Worm (Caenorhabditis elegans) whole organism, midembryonic: ENCODE data around the gene far-2.

Experiments
- T22C8.4 ChIP-seq: fragments of 200-800 bp; sonication (Bioruptor generic); IDR thresholded peaks from 2 replicates; pipeline ENCODE4 v1.3.6; 2022; ENCODE audit warnings: missing genetic modification characterization, missing compliant biosample characterization
- flt-1 ChIP-seq: fragments of 200-800 bp; sonication (Bioruptor generic); IDR thresholded peaks from 2 replicates; pipeline ENCODE4 v1.3.6; 2022; ENCODE audit warnings: missing genetic modification characterization, missing compliant biosample characterization
- med-1 ChIP-seq: sonication (generic microtip); optimal IDR thresholded peaks from 2 replicates; lab custom pipeline; 2017; ENCODE audit warnings: missing genetic modification characterization, mild to moderate bottlenecking, missing compliant biosample characterization, antibody characterized with exemption, missing genetic modification reagents; ENCODE audit not compliant: insufficient read depth
- tab-1 ChIP-seq: fragments of 200-800 bp; sonication (Bioruptor generic); IDR thresholded peaks from 2 replicates; pipeline ENCODE4 v1.3.6; 2022; ENCODE audit warnings: missing genetic modification characterization, missing compliant biosample characterization

DNA sequence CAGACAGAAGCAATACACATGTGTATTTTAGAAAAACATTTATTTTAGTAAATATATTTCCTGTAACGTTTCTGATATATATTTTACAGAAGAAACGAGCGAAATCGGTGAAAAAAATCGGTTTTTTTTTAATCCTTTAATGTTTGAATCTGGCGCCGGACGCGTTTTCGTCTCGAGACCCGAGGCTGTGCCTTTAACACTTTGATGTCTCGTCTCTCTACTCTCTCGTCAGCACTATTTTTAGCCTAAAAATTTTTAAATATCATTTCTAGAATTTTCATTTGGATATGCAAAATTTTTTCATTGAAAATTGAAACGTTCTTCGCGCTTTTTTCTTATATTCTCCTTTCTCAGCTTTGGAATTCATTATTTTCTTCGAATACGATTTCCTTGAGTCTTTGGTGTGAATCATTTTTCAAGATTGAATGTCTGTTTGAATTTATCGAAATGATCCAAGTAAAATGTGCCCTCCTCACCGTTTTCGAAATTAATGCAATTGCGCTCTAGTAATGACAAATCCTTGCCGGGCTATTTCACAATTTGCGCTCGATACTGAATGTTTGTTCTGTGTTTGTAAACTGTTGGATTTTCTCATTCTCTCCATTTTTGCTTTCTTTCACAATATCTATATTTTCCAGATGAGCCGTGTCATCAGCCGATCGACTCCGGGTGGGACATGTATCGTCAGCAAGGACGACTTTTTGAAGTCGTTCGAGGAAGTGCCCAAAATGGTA is 27.0 kb upstream of the far-2 start, which contains the start of gene cls-2:
- TF ChIP-seq T22C8.4 (GFP tag; lab: Robert Waterston, UW) = no peak
- no peak for TF ChIP-seq med-1 (GFP tag; lab: Kevin White, UChicago)
- no peak for TF ChIP-seq tab-1
- no peak for TF ChIP-seq flt-1 (GFP tag; lab: Robert Waterston, UW)
